Fruit fly (Drosophila melanogaster): ENCODE data around the gene alpha-Man-IIa.

The alpha-Man-IIa gene

dm6 chr3R:9393542-9394025 is 18.8 kb upstream of the alpha-Man-IIa start (continued):
- TF ChIP-seq CG15514 (GFP tag; optimal IDR thresholded peaks at IDR 0.05) = peak; percentile 48
- TF ChIP-seq hth (optimal IDR thresholded peaks at IDR 0.05) = no peak
- peak; percentile 75 for TF ChIP-seq CG7745 (tag; optimal IDR thresholded peaks at IDR 0.05)
- TF ChIP-seq CG2889 (GFP tag; IDR thresholded peaks at IDR 0.05) = no peak
- TF ChIP-seq CG7963 (GFP tag; IDR thresholded peaks at IDR 0.05; ENCODE audit: partially characterized antibody) = no peak
- peak; percentile 20 for TF ChIP-seq slou (GFP tag; optimal IDR thresholded peaks at IDR 0.05)
- TF ChIP-seq cato (GFP tag; optimal IDR thresholded peaks at IDR 0.05; ENCODE audit: borderline replicate concordance) = no peak
- TF ChIP-seq Oaz (GFP tag; IDR thresholded peaks at IDR 0.05) = no peak
- peak; percentile 65 for TF ChIP-seq nau (GFP tag; optimal IDR thresholded peaks at IDR 0.05)
- peak; percentile 42 for TF ChIP-seq org-1 (GFP tag; optimal IDR thresholded peaks at IDR 0.05)
- TF ChIP-seq CG11696 (GFP tag; IDR thresholded peaks at IDR 0.05) = no peak
- no peak for TF ChIP-seq Atf3 (GFP tag; optimal IDR thresholded peaks at IDR 0.05)
- TF ChIP-seq CG10321 (GFP tag; IDR thresholded peaks at IDR 0.05) = peak; percentile 36; the same call in 1 of the 2 replicates
- TF ChIP-seq CG3163 (GFP tag; optimal IDR thresholded peaks at IDR 0.05) = no peak

dm6 chr3R:9394385-9395042 is 17.8 kb upstream of the alpha-Man-IIa start, which contains the start of gene FER:
TSS of gene FER (minus strand) at chr3R:9394546.
- peak; percentile 36; the same call in 1 of the 2 replicates for TF ChIP-seq CG14014 (GFP tag; IDR thresholded peaks at IDR 0.05)
- no peak for TF ChIP-seq CG12236 (GFP tag; optimal IDR thresholded peaks at IDR 0.05)
- TF ChIP-seq CG1529 (GFP tag; optimal IDR thresholded peaks at IDR 0.05) = peak; percentile 35
- TF ChIP-seq pb (GFP tag; optimal IDR thresholded peaks at IDR 0.05) = peak; percentile 36
- peak; percentile 36 for TF ChIP-seq CG7839 (tag; optimal IDR thresholded peaks at IDR 0.05)
- no peak for TF ChIP-seq CG10431 (GFP tag; optimal IDR thresholded peaks at IDR 0.05)
- no peak for TF ChIP-seq Taf1 (GFP tag; IDR thresholded peaks at IDR 0.05)
- TF ChIP-seq CG5180 (GFP tag; optimal IDR thresholded peaks at IDR 0.05) = peak; percentile 55
- TF ChIP-seq tx (GFP tag; optimal IDR thresholded peaks at IDR 0.05) = no peak
- peak; percentile 56; the same call in 2 of the 3 replicates for TF ChIP-seq sr (GFP tag; IDR thresholded peaks at IDR 0.05)
- TF ChIP-seq Ets97D (GFP tag; optimal IDR thresholded peaks at IDR 0.05) = no peak
- TF ChIP-seq ftz-f1 (GFP tag; optimal IDR thresholded peaks at IDR 0.05) = peak; percentile 25
- TF ChIP-seq peb (GFP tag; IDR thresholded peaks at IDR 0.05) = no peak
- no peak for TF ChIP-seq CG5245 (GFP tag; optimal IDR thresholded peaks at IDR 0.05)
- TF ChIP-seq Eip74EF (GFP tag; optimal IDR thresholded peaks at IDR 0.05) = peak in 1 of 2 experiments; percentile 84
- TF ChIP-seq CkIIα-i1 (GFP tag; IDR thresholded peaks at IDR 0.05) = no peak
- TF ChIP-seq CG10959 (GFP tag; IDR thresholded peaks at IDR 0.05) = no peak
- TF ChIP-seq hb (GFP tag; IDR thresholded peaks at IDR 0.05; ENCODE audit: partially characterized antibody) = no peak
- peak; percentile 11 for TF ChIP-seq CG12744 (GFP tag; optimal IDR thresholded peaks at IDR 0.05)
- peak; percentile 47; the same call in 1 of the 3 replicates for TF ChIP-seq ken (GFP tag; IDR thresholded peaks at IDR 0.05)
- TF ChIP-seq BtbVII (GFP tag; optimal IDR thresholded peaks at IDR 0.05) = peak; percentile 69
- no peak for TF ChIP-seq Rx (GFP tag; IDR thresholded peaks at IDR 0.05)
- TF ChIP-seq CHES-1-like (GFP tag; optimal IDR thresholded peaks at IDR 0.05) = peak; percentile 53
- peak; percentile 26 for TF ChIP-seq Mes4 (GFP tag; optimal IDR thresholded peaks at IDR 0.05)
- TF ChIP-seq CG9609 (GFP tag; optimal IDR thresholded peaks at IDR 0.05) = no peak
- no peak for TF ChIP-seq ewg (GFP tag; optimal IDR thresholded peaks at IDR 0.05)
- no peak for TF ChIP-seq CG8089 (GFP tag; optimal IDR thresholded peaks at IDR 0.05)
- TF ChIP-seq danr (GFP tag; IDR thresholded peaks at IDR 0.05) = no peak
- no peak for TF ChIP-seq CTCF (GFP tag; optimal IDR thresholded peaks at IDR 0.05)
- TF ChIP-seq lmd (GFP tag; IDR thresholded peaks at IDR 0.05) = no peak; the same call in 1 of the 2 replicates
- TF ChIP-seq Gug (GFP tag; IDR thresholded peaks at IDR 0.05) = no peak; the same call in 3 of the 4 replicates
- peak; percentile 34 for TF ChIP-seq CG33213 (GFP tag; optimal IDR thresholded peaks at IDR 0.05)
- TF ChIP-seq CG42726 (GFP tag; IDR thresholded peaks at IDR 0.05; ENCODE audit: partially characterized antibody) = peak; percentile 82; the same call in 1 of the 2 replicates
- TF ChIP-seq GATAe (GFP tag; conservative IDR thresholded peaks at IDR 0.05) = no peak
- TF ChIP-seq sens (GFP tag) = peak; percentile 84
- peak; percentile 37 for TF ChIP-seq CG4328 (GFP tag; optimal IDR thresholded peaks at IDR 0.05)
- no peak for TF ChIP-seq repo (GFP tag; optimal IDR thresholded peaks at IDR 0.05)
